Worm (Caenorhabditis elegans): Measurements from ENCODE around the gene C10A4.3.

ce11 chrX:7436912-7437311 is 31.4 kb downstream of the C10A4.3 start:
- TF ChIP-seq ceh-82 (tag; optimal IDR thresholded peaks at IDR 0.05) (no peak), elt-2 (tag; optimal IDR thresholded peaks at IDR 0.05) (no peak), irx-1 (tag; optimal IDR thresholded peaks at IDR 0.05) (no peak), fos-1 (tag; optimal IDR thresholded peaks at IDR 0.05) (no peak), unc-30 (tag; optimal IDR thresholded peaks at IDR 0.05) (no peak)

All from whole organism, L1 larva.